Fruit fly (Drosophila melanogaster): Measurements from ENCODE around the gene eIF4E7.

Gene eIF4E7

dm6 chrX:1161913-1162439 is at the start of gene eIF4E7:
eIF4E7 (minus strand) TSS chrX:1162389.
- TF ChIP-seq Snoo (tag; optimal IDR thresholded peaks at IDR 0.05), result no peak
- peak; percentile 16; the same call in 1 of the 3 replicates for TF ChIP-seq CG4496 (GFP tag; IDR thresholded peaks at IDR 0.05)
- TF ChIP-seq D1 (tag; optimal IDR thresholded peaks at IDR 0.05), result no peak
- no peak for TF ChIP-seq CG34367 (tag; optimal IDR thresholded peaks at IDR 0.05)

- no peak for TF ChIP-seq EcR (GFP tag; optimal IDR thresholded peaks at IDR 0.05)
- no peak for TF ChIP-seq CG10348 (GFP tag; IDR thresholded peaks at IDR 0.05)
- TF ChIP-seq CG8301 (tag; optimal IDR thresholded peaks at IDR 0.05), result no peak
- no peak for TF ChIP-seq CG13204 (GFP tag; optimal IDR thresholded peaks at IDR 0.05)
- peak; percentile 16 for TF ChIP-seq CG9948 (tag; optimal IDR thresholded peaks at IDR 0.05)
- TF ChIP-seq CG15710 (tag; optimal IDR thresholded peaks at IDR 0.05), result no peak
- TF ChIP-seq CG14655 (GFP tag; optimal IDR thresholded peaks at IDR 0.05), result no peak
- no peak for TF ChIP-seq D1 (tag; optimal IDR thresholded peaks at IDR 0.05)
- peak; percentile 8 for TF ChIP-seq CG8159 (tag; optimal IDR thresholded peaks at IDR 0.05)
- TF ChIP-seq Ets98B (GFP tag; IDR thresholded peaks at IDR 0.05), result no peak
Measured at dm6 chrX:1209251-1210020, 47.2 kb upstream of the eIF4E7 start, which contains the start of gene CG11382. CG11382 (plus strand) TSS chrX:1209970.

DNA sequence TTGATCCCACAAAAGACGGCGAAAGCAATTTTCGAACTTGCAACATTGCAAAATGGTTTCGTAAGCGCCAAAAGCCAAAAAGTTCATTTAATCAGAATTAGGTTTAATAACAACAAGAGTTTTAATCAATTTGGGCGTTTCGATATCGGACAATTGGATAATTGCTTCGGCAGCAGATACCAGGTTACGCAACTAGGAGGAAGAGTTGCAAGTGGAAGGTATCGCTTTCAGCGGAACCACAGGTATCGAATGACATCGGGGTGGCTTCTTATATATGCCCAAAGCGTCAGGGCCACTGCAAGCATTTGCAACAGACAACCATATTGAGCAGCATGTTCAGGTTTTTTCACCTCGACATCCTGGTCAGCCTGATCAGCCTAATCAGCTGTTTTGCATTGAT is 44.2 kb upstream of the eIF4E7 start, which contains the start of gene CG14624:
TSS of gene CG14624 (plus strand) at position 301 of the 400 bp plus-strand sequence.
- TF ChIP-seq CG4496 (GFP tag; IDR thresholded peaks at IDR 0.05) (no peak), fd96Ca (GFP tag; IDR thresholded peaks at IDR 0.05) (no peak), D1 (tag; optimal IDR thresholded peaks at IDR 0.05) (no peak), CG14655 (GFP tag; optimal IDR thresholded peaks at IDR 0.05) (no peak), CG34367 (tag; optimal IDR thresholded peaks at IDR 0.05) (no peak), Pif1A (GFP tag; optimal IDR thresholded peaks at IDR 0.05) (no peak), CG8159 (tag; optimal IDR thresholded peaks at IDR 0.05) (no peak), EcR (GFP tag; optimal IDR thresholded peaks at IDR 0.05) (no peak), Pif1B (GFP tag; optimal IDR thresholded peaks at IDR 0.05) (no peak), CG9948 (tag; optimal IDR thresholded peaks at IDR 0.05) (no peak), Ets98B (GFP tag; IDR thresholded peaks at IDR 0.05) (no peak), rn (GFP tag; IDR thresholded peaks at IDR 0.05) (no peak), CG13204 (GFP tag; optimal IDR thresholded peaks at IDR 0.05) (no peak), CG8301 (tag; optimal IDR thresholded peaks at IDR 0.05) (no peak), gl (tag; optimal IDR thresholded peaks at IDR 0.05) (no peak), Snoo (tag; optimal IDR thresholded peaks at IDR 0.05) (no peak), CG15710 (tag; optimal IDR thresholded peaks at IDR 0.05) (no peak), CG12605 (GFP tag; IDR thresholded peaks at IDR 0.05) (no peak), CG10348 (GFP tag; IDR thresholded peaks at IDR 0.05) (no peak)

DNA sequence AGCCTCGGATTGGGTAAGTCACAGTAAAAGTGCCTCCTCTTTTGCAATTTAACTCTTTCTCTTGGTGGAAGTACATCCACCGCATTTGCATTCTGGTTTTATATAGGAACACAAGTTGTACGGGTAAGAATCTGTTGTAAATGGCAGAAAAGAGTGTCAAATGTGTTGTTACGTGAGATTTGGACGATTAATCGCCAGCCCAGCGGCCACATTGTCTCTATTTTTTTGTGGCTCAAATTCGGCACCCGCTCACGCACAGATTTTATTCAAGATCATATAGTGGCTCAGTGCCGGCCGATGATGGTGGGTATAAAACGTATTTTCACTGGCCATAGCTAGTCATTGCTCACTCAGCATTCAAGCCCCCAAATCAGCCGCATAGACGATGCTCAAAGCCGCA is 41.3 kb upstream of the eIF4E7 start, which contains the start of gene CG11381:
TSS of gene CG11381 (plus strand) at position 301 of the 400 bp plus-strand sequence.
- TF ChIP-seq CG8159 (tag; optimal IDR thresholded peaks at IDR 0.05) (no peak), CG13204 (GFP tag; optimal IDR thresholded peaks at IDR 0.05) (no peak), Ets98B (GFP tag; IDR thresholded peaks at IDR 0.05) (no peak), Pif1A (GFP tag; optimal IDR thresholded peaks at IDR 0.05) (no peak), CG12605 (GFP tag; IDR thresholded peaks at IDR 0.05) (no peak), Snoo (tag; optimal IDR thresholded peaks at IDR 0.05) (no peak), fd96Ca (GFP tag; IDR thresholded peaks at IDR 0.05) (no peak), D1 (tag; optimal IDR thresholded peaks at IDR 0.05) (no peak), CG8301 (tag; optimal IDR thresholded peaks at IDR 0.05) (no peak), gl (tag; optimal IDR thresholded peaks at IDR 0.05) (no peak), Pif1B (GFP tag; optimal IDR thresholded peaks at IDR 0.05) (no peak), CG17806 (tag; optimal IDR thresholded peaks at IDR 0.05) (no peak), CG4496 (GFP tag; IDR thresholded peaks at IDR 0.05) (no peak), CG15710 (tag; optimal IDR thresholded peaks at IDR 0.05) (no peak)

- TF ChIP-seq CG14655 (GFP tag; optimal IDR thresholded peaks at IDR 0.05), result no peak
- TF ChIP-seq CG9948 (tag; optimal IDR thresholded peaks at IDR 0.05), result no peak
- no peak for TF ChIP-seq CG8301 (tag; optimal IDR thresholded peaks at IDR 0.05)
- no peak for TF ChIP-seq Pif1B (GFP tag; optimal IDR thresholded peaks at IDR 0.05)
- TF ChIP-seq CG15710 (tag; optimal IDR thresholded peaks at IDR 0.05), result no peak
- TF ChIP-seq CG34367 (tag; optimal IDR thresholded peaks at IDR 0.05), result no peak
- no peak for TF ChIP-seq CG13204 (GFP tag; optimal IDR thresholded peaks at IDR 0.05)
- TF ChIP-seq Ets98B (GFP tag; IDR thresholded peaks at IDR 0.05), result no peak
- no peak for TF ChIP-seq CG32121 (GFP tag; IDR thresholded peaks at IDR 0.05)
- TF ChIP-seq EcR (GFP tag; optimal IDR thresholded peaks at IDR 0.05), result no peak
- TF ChIP-seq Snoo (tag; optimal IDR thresholded peaks at IDR 0.05), result no peak
- no peak for TF ChIP-seq CG17806 (tag; optimal IDR thresholded peaks at IDR 0.05)
- TF ChIP-seq Pif1A (GFP tag; optimal IDR thresholded peaks at IDR 0.05), result no peak
- no peak for TF ChIP-seq D1 (tag; optimal IDR thresholded peaks at IDR 0.05)
- TF ChIP-seq rn (GFP tag; IDR thresholded peaks at IDR 0.05), result no peak
- no peak for TF ChIP-seq CG8159 (tag; optimal IDR thresholded peaks at IDR 0.05)
- TF ChIP-seq CG12605 (GFP tag; IDR thresholded peaks at IDR 0.05), result no peak
- TF ChIP-seq gl (tag; optimal IDR thresholded peaks at IDR 0.05), result no peak
- no peak for TF ChIP-seq fd96Ca (GFP tag; IDR thresholded peaks at IDR 0.05)
Measured at dm6 chrX:1199246-1199645, 37.1 kb upstream of the eIF4E7 start, which contains the start of gene CG14625. CG14625 (plus strand) TSS chrX:1199546.

DNA sequence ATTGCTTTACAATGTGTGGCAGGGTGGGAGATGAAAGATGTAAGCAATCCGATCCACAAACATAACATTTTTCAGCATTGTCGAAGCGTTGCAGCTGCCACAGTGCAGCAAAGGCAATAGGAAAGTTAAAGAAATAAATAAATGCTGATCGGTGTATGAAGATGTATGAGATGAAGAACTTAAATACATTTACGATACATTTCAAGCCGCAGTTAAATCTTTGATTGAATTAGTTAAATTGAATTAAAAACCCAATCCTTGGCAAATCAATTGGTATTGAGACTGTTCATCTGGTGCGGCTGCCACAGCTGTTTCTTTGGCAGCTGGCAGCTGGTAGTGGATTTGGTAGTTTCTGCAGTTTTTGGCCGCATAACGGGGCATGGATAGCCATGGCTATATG is 35.7 kb upstream of the eIF4E7 start:
- TF ChIP-seq CG9948 (tag; optimal IDR thresholded peaks at IDR 0.05) (no peak), Ets98B (GFP tag; IDR thresholded peaks at IDR 0.05) (peak; percentile 38; the same call in 1 of the 2 replicates), CG17806 (tag; optimal IDR thresholded peaks at IDR 0.05) (no peak), Pif1A (GFP tag; optimal IDR thresholded peaks at IDR 0.05) (no peak), CG8301 (tag; optimal IDR thresholded peaks at IDR 0.05) (no peak)
